Fruit fly (Drosophila melanogaster) whole organism, adult: Measurements from ENCODE around the gene CG14834.

Source experiments
- CG12768 ChIP-seq: fragments of 200-800 bp; sonication (Bioruptor generic); optimal IDR thresholded peaks from 2 replicates; lab custom pipeline; 2017; ENCODE audit warnings: missing biosample characterization, missing genetic modification characterization, mild to moderate bottlenecking, moderate library complexity, missing genetic modification reagents
- CG14711 ChIP-seq: fragments of 200-800 bp; sonication (Bioruptor generic); optimal IDR thresholded peaks from 2 replicates; lab custom pipeline; 2018; ENCODE audit warnings: missing biosample characterization, mild to moderate bottlenecking, missing genetic modification characterization, moderate library complexity
- CG5204 ChIP-seq: fragments of 200-800 bp; sonication (Bioruptor generic); optimal IDR thresholded peaks from 2 replicates; lab custom pipeline; 2016; ENCODE audit warnings: missing biosample characterization, missing genetic modification characterization
- CG7101 ChIP-seq: fragments of 200-800 bp; sonication (Bioruptor generic); optimal IDR thresholded peaks from 2 replicates; lab custom pipeline; 2018; ENCODE audit warnings: missing biosample characterization, mild to moderate bottlenecking, missing genetic modification characterization, moderate library complexity
- Crg-1 ChIP-seq: fragments of 200-800 bp; sonication (Bioruptor generic); optimal IDR thresholded peaks from 2 replicates; lab custom pipeline; 2016; ENCODE audit warnings: missing biosample characterization, missing genetic modification characterization
- pad ChIP-seq: fragments of 200-800 bp; sonication (Bioruptor generic); optimal IDR thresholded peaks from 3 replicates; lab custom pipeline; 2017; ENCODE audit warnings: missing biosample characterization, missing genetic modification characterization, mild to moderate bottlenecking, moderate library complexity, missing genetic modification reagents

- TF ChIP-seq CG14711 (tag; lab: Kevin White, UChicago) = no peak
- TF ChIP-seq CG12768 (GFP tag; lab: Kevin White, UChicago) = no peak
- no peak for TF ChIP-seq Crg-1 (GFP tag; lab: Kevin White, UChicago)
- no peak for TF ChIP-seq CG7101 (tag; lab: Kevin White, UChicago)
- no peak for TF ChIP-seq CG5204 (GFP tag; lab: Kevin White, UChicago)
- TF ChIP-seq pad = no peak
These were observed 33.3 kb downstream of the CG14834 start for dm6 chr3L:7313559-7314132.
